Fruit fly (Drosophila melanogaster) whole organism, pupa: ENCODE results near the gene CG32473.

Experiments used
- CG10348 ChIP-seq: fragments of 200-800 bp; sonication (Bioruptor generic); IDR thresholded peaks from 2 replicates; pipeline ENCODE4 v1.3.6; 2022; ENCODE audit warnings: missing biosample characterization, missing genetic modification characterization
- CG12605 ChIP-seq: fragments of 200-800 bp; sonication (Bioruptor generic); IDR thresholded peaks from 2 replicates; pipeline ENCODE4 v1.3.6; 2022; ENCODE audit warnings: missing biosample characterization, missing genetic modification characterization
- CG13204 ChIP-seq: fragments of 200-800 bp; sonication (Bioruptor generic); optimal IDR thresholded peaks from 2 replicates; lab custom pipeline; 2018; ENCODE audit warnings: missing biosample characterization, mild to moderate bottlenecking, missing genetic modification characterization, moderate library complexity
- CG14655 ChIP-seq: fragments of 200-800 bp; sonication (Bioruptor generic); optimal IDR thresholded peaks from 3 replicates; lab custom pipeline; 2017; ENCODE audit warnings: mild to moderate bottlenecking, missing biosample characterization, missing genetic modification reagents, missing genetic modification characterization
- CG15710 ChIP-seq: fragments of 200-800 bp; sonication (Bioruptor generic); optimal IDR thresholded peaks from 2 replicates; lab custom pipeline; 2018; ENCODE audit warnings: missing biosample characterization, mild to moderate bottlenecking, missing genetic modification characterization, moderate library complexity
- CG17806 ChIP-seq: fragments of 200-800 bp; sonication (Bioruptor generic); optimal IDR thresholded peaks from 2 replicates; lab custom pipeline; 2018; ENCODE audit warnings: missing biosample characterization, mild to moderate bottlenecking, missing genetic modification characterization, moderate library complexity
- CG32121 ChIP-seq: fragments of 200-800 bp; sonication (Bioruptor generic); IDR thresholded peaks from 2 replicates; pipeline ENCODE4 v1.3.6; 2022; ENCODE audit warnings: missing biosample characterization, missing genetic modification characterization
- D1 ChIP-seq: fragments of 200-800 bp; sonication (Bioruptor generic); optimal IDR thresholded peaks from 2 replicates; lab custom pipeline; 2018; ENCODE audit warnings: missing biosample characterization, mild to moderate bottlenecking, missing genetic modification characterization, moderate library complexity
- Ets98B ChIP-seq: fragments of 200-800 bp; sonication (Bioruptor generic); IDR thresholded peaks from 2 replicates; pipeline ENCODE4 v1.3.6; 2022; ENCODE audit warnings: missing biosample characterization, missing genetic modification characterization
- Pif1A ChIP-seq: fragments of 200-800 bp; sonication (Bioruptor generic); optimal IDR thresholded peaks from 3 replicates; lab custom pipeline; 2016; ENCODE audit warnings: missing biosample characterization, missing genetic modification characterization
- Pif1B ChIP-seq: fragments of 200-800 bp; sonication (Bioruptor generic); optimal IDR thresholded peaks from 3 replicates; lab custom pipeline; 2016; ENCODE audit warnings: missing biosample characterization, missing genetic modification characterization
- Snoo ChIP-seq: fragments of 200-800 bp; sonication (Bioruptor generic); optimal IDR thresholded peaks from 3 replicates; lab custom pipeline; 2017; ENCODE audit warnings: missing biosample characterization, mild to moderate bottlenecking, missing genetic modification characterization, inconsistent platforms

- TF ChIP-seq Ets98B (GFP tag; lab: Robert Waterston, UW) (no peak), CG17806 (tag; lab: Kevin White, UChicago) (no peak), CG32121 (GFP tag; lab: Robert Waterston, UW) (no peak), CG14655 (GFP tag; lab: Kevin White, UChicago) (peak; percentile 27), CG12605 (GFP tag; lab: Robert Waterston, UW) (no peak), D1 (tag; lab: Kevin White, UChicago) (no peak), Pif1B (GFP tag; lab: Kevin White, UChicago) (no peak), CG13204 (GFP tag; lab: Kevin White, UChicago) (no peak), Snoo (tag; lab: Kevin White, UChicago) (no peak), CG15710 (tag; lab: Kevin White, UChicago) (no peak), Pif1A (GFP tag; lab: Kevin White, UChicago) (peak; percentile 26), CG10348 (no peak)
Measured at dm6 chr3R:13257110-13257509, 45.3 kb upstream of the CG32473 start.
